Fruit fly (Drosophila melanogaster) whole organism, wandering third instar larva: ENCODE data around the gene CG10469.

Experiments
- CrebA ChIP-seq: fragments of 200-800 bp; sonication (Bioruptor generic); optimal IDR thresholded peaks from 2 replicates; lab custom pipeline; 2016; ENCODE audit warnings: missing biosample characterization, mild to moderate bottlenecking, missing genetic modification characterization, borderline replicate concordance
- Dfd ChIP-seq: fragments of >200 bp; optimal IDR thresholded peaks from 2 replicates; lab custom pipeline; 2017; ENCODE audit warnings: missing biosample characterization, missing genetic modification characterization
- Hr78 ChIP-seq: fragments of >200 bp; optimal IDR thresholded peaks from 2 replicates; lab custom pipeline; 2017; ENCODE audit warnings: missing biosample characterization, missing genetic modification characterization
- psq ChIP-seq: fragments of 200-800 bp; sonication (Bioruptor generic); optimal IDR thresholded peaks from 3 replicates; lab custom pipeline; 2017; ENCODE audit warnings: missing biosample characterization, mild to moderate bottlenecking, missing genetic modification characterization, moderate library complexity

- TF ChIP-seq Dfd (GFP tag; lab: Kevin White, UChicago) = no peak
- no peak for TF ChIP-seq psq (GFP tag; lab: Kevin White, UChicago)
- no peak for TF ChIP-seq Hr78 (GFP tag; lab: Kevin White, UChicago)
- TF ChIP-seq CrebA = no peak
Measured at dm6 chr3L:6132009-6132408, 38.9 kb upstream of the CG10469 start, which contains the start of gene Cpr65Au.
